Worm (Caenorhabditis elegans) whole organism, L4 larva: ENCODE measurements around the gene gldi-8.
A peak's percentile ranks its signal among the peaks of the same experiment; 100 is the strongest.

Source experiments
- D1046.2 ChIP-seq: fragments of 200-800 bp; sonication (Bioruptor generic); IDR thresholded peaks from 2 replicates; pipeline ENCODE4 v1.3.6; 2022; ENCODE audit warnings: missing genetic modification characterization, missing compliant biosample characterization
- F10B5.3 ChIP-seq: sonication (generic microtip); optimal IDR thresholded peaks from 2 replicates; lab custom pipeline; 2016; ENCODE audit warnings: mild to moderate bottlenecking, missing genetic modification characterization, missing compliant biosample characterization
- F37D6.2 ChIP-seq: sonication (generic microtip); optimal IDR thresholded peaks from 2 replicates; lab custom pipeline; 2016; ENCODE audit warnings: mild to moderate bottlenecking, missing genetic modification characterization, missing compliant biosample characterization
- F49E8.2 ChIP-seq: sonication (generic microtip); optimal IDR thresholded peaks from 2 replicates; lab custom pipeline; 2016; ENCODE audit warnings: missing compliant biosample characterization, mild to moderate bottlenecking, missing genetic modification characterization, borderline replicate concordance
- R02D3.7 ChIP-seq: fragments of 150-350 bp; sonication (generic microtip); optimal IDR thresholded peaks from 3 replicates; lab custom pipeline; 2014; ENCODE audit warnings: missing biosample characterization, missing genetic modification characterization
- T26A8.4 ChIP-seq: fragments of 200-800 bp; sonication (Bioruptor generic); IDR thresholded peaks from 2 replicates; pipeline ENCODE4 v1.3.6; 2022; ENCODE audit warnings: missing genetic modification characterization, missing compliant biosample characterization
- Y48G9A.11 ChIP-seq: fragments of 200-800 bp; sonication (Bioruptor generic); IDR thresholded peaks from 2 replicates; pipeline ENCODE4 v1.3.6; 2022; ENCODE audit warnings: missing genetic modification reagents, missing genetic modification characterization, missing compliant biosample characterization
- ZK337.2 ChIP-seq: fragments of 200-800 bp; sonication (Bioruptor generic); IDR thresholded peaks from 2 replicates; pipeline ENCODE4 v1.3.6; 2022; ENCODE audit warnings: missing genetic modification reagents, missing genetic modification characterization, missing compliant biosample characterization
- aha-1 ChIP-seq: fragments of 150-350 bp; peaks from one replicate; lab custom pipeline; 2014; ENCODE audit warnings: missing biosample characterization, missing genetic modification characterization
- ceh-20 ChIP-seq: fragments of 200-800 bp; sonication (Bioruptor generic); IDR thresholded peaks from 2 replicates; pipeline ENCODE4 v1.3.6; 2022; ENCODE audit warnings: missing genetic modification reagents, missing genetic modification characterization, missing compliant biosample characterization
- ceh-28 ChIP-seq: fragments of 150-350 bp; optimal IDR thresholded peaks from 2 replicates; lab custom pipeline; 2014; ENCODE audit warnings: missing biosample characterization, missing genetic modification reagents, missing genetic modification characterization
- ceh-82 ChIP-seq: sonication (generic microtip); optimal IDR thresholded peaks from 2 replicates; lab custom pipeline; 2017; ENCODE audit warnings: missing biosample characterization, missing genetic modification characterization
- ces-1 ChIP-seq: fragments of 150-350 bp; sonication (generic microtip); optimal IDR thresholded peaks from 4 replicates; lab custom pipeline; 2014; ENCODE audit warnings: missing biosample characterization, missing genetic modification reagents, missing genetic modification characterization
- daf-8 ChIP-seq: fragments of 200-800 bp; sonication (Bioruptor generic); IDR thresholded peaks from 2 replicates; pipeline ENCODE4 v1.3.6; 2022; ENCODE audit warnings: missing genetic modification characterization, missing compliant biosample characterization
- dmd-6 ChIP-seq: fragments of 200-800 bp; sonication (Bioruptor generic); IDR thresholded peaks from 2 replicates; pipeline ENCODE4 v1.3.6; 2022; ENCODE audit warnings: missing genetic modification reagents, missing genetic modification characterization, missing compliant biosample characterization
- dmd-9 ChIP-seq: fragments of 200-800 bp; sonication (Bioruptor generic); IDR thresholded peaks from 2 replicates; pipeline ENCODE4 v1.3.6; 2022; ENCODE audit warnings: missing genetic modification reagents, missing genetic modification characterization, missing compliant biosample characterization
- dpl-1 ChIP-seq: fragments of 150-350 bp; optimal IDR thresholded peaks from 2 replicates; lab custom pipeline; 2014; ENCODE audit warnings: missing biosample characterization, missing genetic modification reagents, missing genetic modification characterization
- egl-43 ChIP-seq: fragments of 200-800 bp; sonication (Bioruptor generic); IDR thresholded peaks from 2 replicates; pipeline ENCODE4 v1.3.6; 2022; ENCODE audit warnings: missing genetic modification reagents, missing genetic modification characterization, missing compliant biosample characterization
- hlh-11 ChIP-seq: fragments of 200-800 bp; sonication (Bioruptor generic); optimal IDR thresholded peaks from 2 replicates; lab custom pipeline; 2018; ENCODE audit warnings: mild to moderate bottlenecking, missing genetic modification characterization, missing compliant biosample characterization
- hmg-1.1 ChIP-seq: fragments of 200-800 bp; sonication (Bioruptor generic); IDR thresholded peaks from 2 replicates; pipeline ENCODE4 v1.3.6; 2022; ENCODE audit warnings: missing genetic modification reagents, missing genetic modification characterization, missing compliant biosample characterization
- lim-7 ChIP-seq: fragments of 200-800 bp; sonication (Bioruptor generic); IDR thresholded peaks from 2 replicates; pipeline ENCODE4 v1.3.6; 2022; ENCODE audit warnings: missing genetic modification characterization, missing compliant biosample characterization
- lin-1 ChIP-seq: fragments of 200-800 bp; sonication (Bioruptor generic); IDR thresholded peaks from 2 replicates; pipeline ENCODE4 v1.3.6; 2022; ENCODE audit warnings: missing genetic modification reagents, missing genetic modification characterization, missing compliant biosample characterization
- lin-15B ChIP-seq: fragments of 150-350 bp; sonication (generic microtip); optimal IDR thresholded peaks from 3 replicates; lab custom pipeline; 2014; ENCODE audit warnings: missing biosample characterization, missing genetic modification characterization
- lin-29 ChIP-seq: fragments of 200-800 bp; sonication (Bioruptor generic); IDR thresholded peaks from 2 replicates; pipeline ENCODE4 v1.3.6; 2022; ENCODE audit warnings: missing genetic modification reagents, missing genetic modification characterization, missing compliant biosample characterization
- lsy-2 ChIP-seq, 2 experiments: fragments of 150-350 bp in 1 of 2; sonication (generic microtip) in 1 of 2; optimal IDR thresholded peaks; 2 replicates each; lab custom pipeline; 2014 to 2017; ENCODE audit warnings: missing biosample characterization in 2 of 2, missing genetic modification characterization in 2 of 2
- madf-5 ChIP-seq, 2 experiments: fragments of 200-800 bp; sonication (Bioruptor generic); IDR thresholded peaks; 2 replicates each; pipeline ENCODE4 v1.3.6; 2022; ENCODE audit warnings: missing compliant biosample characterization in 2 of 2, missing genetic modification characterization in 2 of 2
- madf-9 ChIP-seq: fragments of 200-800 bp; sonication (Bioruptor generic); conservative IDR thresholded peaks from 2 replicates; pipeline ENCODE4 v1.3.6; 2022; ENCODE audit warnings: missing genetic modification reagents, missing genetic modification characterization, missing compliant biosample characterization
- mep-1 ChIP-seq: fragments of 150-350 bp; sonication (generic microtip); optimal IDR thresholded peaks from 3 replicates; lab custom pipeline; 2014; ENCODE audit warnings: missing biosample characterization, missing genetic modification characterization
- mxl-3 ChIP-seq: fragments of 200-800 bp; sonication (Bioruptor generic); optimal IDR thresholded peaks from 2 replicates; lab custom pipeline; 2018; ENCODE audit warnings: mild to moderate bottlenecking, missing genetic modification characterization, missing compliant biosample characterization
- nhr-111 ChIP-seq: fragments of 200-800 bp; sonication (Bioruptor generic); optimal IDR thresholded peaks from 2 replicates; lab custom pipeline; 2018; ENCODE audit warnings: mild to moderate bottlenecking, missing genetic modification characterization, missing compliant biosample characterization
- nhr-237 ChIP-seq: sonication (generic microtip); optimal IDR thresholded peaks from 2 replicates; lab custom pipeline; 2017; ENCODE audit warnings: missing biosample characterization, missing genetic modification characterization
- nhr-25 ChIP-seq: sonication (generic microtip); optimal IDR thresholded peaks from 2 replicates; lab custom pipeline; 2017; ENCODE audit warnings: missing genetic modification characterization, mild to moderate bottlenecking, missing compliant biosample characterization, antibody characterized with exemption, moderate library complexity, borderline replicate concordance; ENCODE audit not compliant: insufficient read depth
- nhr-6 ChIP-seq: fragments of 150-350 bp; optimal IDR thresholded peaks from 2 replicates; lab custom pipeline; 2014; ENCODE audit warnings: missing biosample characterization, missing genetic modification characterization
- sdz-12 ChIP-seq: fragments of 200-800 bp; sonication (Bioruptor generic); optimal IDR thresholded peaks from 2 replicates; lab custom pipeline; 2018; ENCODE audit warnings: mild to moderate bottlenecking, missing genetic modification characterization, missing compliant biosample characterization
- skn-1 ChIP-seq: fragments of 150-350 bp; optimal IDR thresholded peaks from 2 replicates; lab custom pipeline; 2014; ENCODE audit warnings: missing biosample characterization, missing genetic modification characterization
- snpc-1.2 ChIP-seq: fragments of 200-800 bp; sonication (Bioruptor generic); IDR thresholded peaks from 2 replicates; pipeline ENCODE4 v1.3.6; 2022; ENCODE audit warnings: missing genetic modification reagents, missing genetic modification characterization, missing compliant biosample characterization
- spr-1 ChIP-seq: sonication (generic microtip); optimal IDR thresholded peaks from 2 replicates; lab custom pipeline; 2016; ENCODE audit warnings: mild to moderate bottlenecking, missing genetic modification characterization, missing compliant biosample characterization
- spr-3 ChIP-seq: fragments of 200-800 bp; sonication (Bioruptor generic); optimal IDR thresholded peaks from 2 replicates; lab custom pipeline; 2018; ENCODE audit warnings: mild to moderate bottlenecking, missing genetic modification characterization, missing compliant biosample characterization
- tra-1 ChIP-seq: fragments of 200-800 bp; sonication (Bioruptor generic); IDR thresholded peaks from 2 replicates; pipeline ENCODE4 v1.3.6; 2022; ENCODE audit warnings: missing genetic modification reagents, missing genetic modification characterization, missing compliant biosample characterization
- unc-130 ChIP-seq: sonication (generic microtip); optimal IDR thresholded peaks from 2 replicates; lab custom pipeline; 2016; ENCODE audit warnings: missing genetic modification reagents, missing genetic modification characterization, missing compliant biosample characterization
- unc-39 ChIP-seq: sonication (generic microtip); optimal IDR thresholded peaks from 2 replicates; lab custom pipeline; 2017; ENCODE audit warnings: missing biosample characterization, missing genetic modification characterization
- unc-62 ChIP-seq, 3 experiments: fragments of 150-350 bp in 1 of 3; sonication (generic microtip); optimal IDR thresholded peaks in 2 of 3; peaks in 1 of 3; 1 replicate in 1 of 3; 2 replicates in 2 of 3; lab custom pipeline; 2014 to 2017; ENCODE audit warnings: missing biosample characterization in 3 of 3, missing genetic modification characterization in 3 of 3, missing genetic modification reagents in 3 of 3, missing genotype in 1 of 3
- vab-7 ChIP-seq: fragments of 200-800 bp; sonication (Bioruptor generic); IDR thresholded peaks from 2 replicates; pipeline ENCODE4 v1.3.6; 2022; ENCODE audit warnings: missing genetic modification reagents, missing genetic modification characterization, missing compliant biosample characterization
- zip-11 ChIP-seq: fragments of 200-800 bp; sonication (Bioruptor generic); IDR thresholded peaks from 2 replicates; pipeline ENCODE4 v1.3.6; 2022; ENCODE audit warnings: missing genetic modification characterization, missing compliant biosample characterization
- ztf-11 ChIP-seq: fragments of 150-350 bp; optimal IDR thresholded peaks from 2 replicates; lab custom pipeline; 2014; ENCODE audit warnings: missing biosample characterization, missing genetic modification characterization

gldi-8 gene

DNA sequence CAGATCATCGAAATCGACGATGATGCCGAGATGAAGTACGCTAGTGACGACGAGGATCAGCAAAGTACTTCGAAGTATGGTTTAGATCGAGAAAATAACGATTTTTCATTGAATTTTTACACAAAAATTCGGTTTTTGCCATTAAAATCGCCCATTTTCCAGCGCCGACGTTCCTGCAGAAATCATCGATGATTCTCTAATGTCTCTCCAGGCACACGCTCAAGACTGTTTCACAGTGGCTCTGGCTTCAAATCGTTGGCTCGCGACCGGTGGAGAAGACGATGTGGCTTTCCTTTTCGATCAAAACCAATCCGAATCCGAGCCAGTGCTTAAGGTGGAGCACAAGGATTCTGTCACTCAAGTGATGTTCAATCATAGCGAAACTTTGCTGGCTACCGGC lies 9.9 kb upstream of the gldi-8 start:
- TF ChIP-seq snpc-1.2 (no peak), aha-1 (peak; percentile 93), egl-43 (no peak), vab-7 (no peak), tra-1 (no peak), lin-15B (tag; lab: Kevin White, UChicago) (no peak), lim-7 (GFP tag; lab: Robert Waterston, UW) (no peak), nhr-25 (tag; lab: Kevin White, UChicago) (no peak), Y48G9A.11 (GFP tag; lab: Robert Waterston, UW) (no peak), ces-1 (GFP tag; lab: Kevin White, UChicago) (no peak), lsy-2 (tag; optimal IDR thresholded peaks at IDR 0.05; lab: Kevin White, UChicago) (no peak), unc-39 (tag; lab: Kevin White, UChicago) (no peak), unc-62 (GFP tag; optimal IDR thresholded peaks at IDR 0.05 in 1 of 2; lab: Kevin White, UChicago) (peak in 1 of 2 experiments; percentile 1), unc-62 (tag; optimal IDR thresholded peaks at IDR 0.05; lab: Kevin White, UChicago) (no peak), dmd-6 (no peak), T26A8.4 (0 out of 2 replicates have a peak, but pooled peaks have one; percentile 11), lin-1 (GFP tag; lab: Robert Waterston, UW) (no peak), skn-1 (no peak), nhr-237 (no peak), sdz-12 (peak; percentile 9), R02D3.7 (tag; lab: Kevin White, UChicago) (no peak), dpl-1 (GFP tag; lab: Kevin White, UChicago) (no peak), D1046.2 (GFP tag; lab: Robert Waterston, UW) (no peak)
- TF ChIP-seq, all 104 proteins: peak for 4

DNA sequence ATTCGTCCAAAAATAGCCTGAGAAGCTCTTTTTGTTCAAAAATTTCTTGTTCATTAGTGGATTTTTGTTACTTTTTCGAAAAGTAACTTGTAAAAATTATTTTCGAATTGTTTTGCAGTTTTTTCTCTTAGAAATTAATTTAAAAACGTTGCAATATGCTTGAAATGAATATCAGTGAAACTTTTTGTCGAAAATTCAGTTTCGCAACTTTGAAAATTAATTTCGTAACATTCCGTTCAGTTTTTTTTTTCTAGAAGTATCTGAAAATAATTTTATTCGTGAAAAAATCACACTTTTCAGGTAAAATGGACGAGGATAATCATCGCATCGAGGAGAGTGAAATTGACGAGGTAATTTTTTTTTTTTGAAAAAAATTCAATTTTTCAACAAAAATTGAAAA lies 9.5 kb upstream of the gldi-8 start, which contains the start of gene Y111B2A.12:
TSS of gene Y111B2A.12 (plus strand) at position 301 of the 400 bp plus-strand sequence.
- TF ChIP-seq madf-5 (GFP tag; IDR thresholded peaks at IDR 0.05; lab: Robert Waterston, UW) (0 out of 4 replicates have a peak, but pooled peaks of 1 of the 2 experiments have one; percentile 1), spr-1 (tag; lab: Kevin White, UChicago) (no peak)
- TF ChIP-seq, all 104 proteins: peak for 1

DNA sequence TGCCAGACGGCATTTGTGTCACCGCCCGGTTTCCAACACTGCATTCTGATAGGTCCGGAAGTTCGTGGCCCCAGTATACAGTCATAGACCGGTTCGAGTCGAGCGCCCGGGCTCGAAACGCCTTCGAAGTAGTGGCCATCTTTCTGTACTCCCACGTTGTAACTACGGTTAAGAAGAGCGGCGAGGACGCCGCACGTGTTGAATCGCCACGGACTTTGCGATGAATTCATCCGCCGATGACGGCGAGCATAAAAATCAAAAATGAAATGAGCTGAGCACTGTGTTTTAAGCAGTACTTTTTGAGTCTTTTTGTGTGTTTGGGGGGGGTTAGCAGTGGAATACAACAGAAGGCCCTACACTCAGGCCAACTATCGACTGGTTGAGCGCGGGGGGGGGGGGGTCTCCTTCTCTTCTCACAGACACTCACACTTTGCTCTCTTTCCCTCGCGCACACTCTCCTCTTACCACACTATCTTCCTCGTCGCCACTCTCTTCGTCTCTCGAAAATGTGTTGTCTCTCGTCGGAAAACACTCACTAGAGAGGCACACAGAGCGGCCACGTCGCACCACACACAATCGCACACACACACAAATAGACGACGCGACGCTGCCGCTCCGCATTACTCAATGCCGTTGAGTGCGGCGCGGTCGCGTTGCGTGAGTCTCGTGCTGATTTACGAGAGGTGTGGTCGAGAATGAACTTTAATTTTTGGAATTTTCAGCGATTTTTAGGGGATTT lies 8.9 kb upstream of the gldi-8 start, which contains the start of gene epc-1:
TSS of gene epc-1 (minus strand) at position 367 of the 739 bp plus-strand sequence.
- TF ChIP-seq ceh-82 (peak; percentile 18), madf-5 (GFP tag; IDR thresholded peaks at IDR 0.05; lab: Robert Waterston, UW) (0 out of 4 replicates have a peak, but pooled peaks have one; percentile 37 to 58), daf-8 (GFP tag; lab: Robert Waterston, UW) (no peak), ZK337.2 (GFP tag; lab: Robert Waterston, UW) (no peak), nhr-6 (tag; lab: Kevin White, UChicago) (peak; percentile 75), mep-1 (tag; lab: Kevin White, UChicago) (peak; percentile 94), dmd-9 (GFP tag; lab: Robert Waterston, UW) (no peak), nhr-111 (GFP tag; lab: Kevin White, UChicago) (no peak), zip-11 (no peak), mxl-3 (peak; percentile 88), ztf-11 (tag; lab: Kevin White, UChicago) (no peak), F10B5.3 (peak; percentile 26), unc-130 (peak; percentile 76), nhr-237 (no peak), ceh-20 (GFP tag; lab: Robert Waterston, UW) (peak; percentile 74), madf-9 (GFP tag; lab: Robert Waterston, UW) (peak; percentile 66; the same call in 1 of the 2 replicates), spr-3 (peak; percentile 27), hmg-1.1 (GFP tag; lab: Robert Waterston, UW) (peak; percentile 90), dmd-6 (peak; percentile 92), sdz-12 (peak; percentile 69), nhr-25 (tag; lab: Kevin White, UChicago) (peak; percentile 77), T26A8.4 (peak; percentile 83), lin-29 (GFP tag; lab: Robert Waterston, UW) (0 out of 2 replicates have a peak, but pooled peaks have one; percentile 30), egl-43 (peak; percentile 75), F49E8.2 (tag; lab: Kevin White, UChicago) (peak; percentile 59), F37D6.2 (tag; lab: Kevin White, UChicago) (peak; percentile 68), D1046.2 (GFP tag; lab: Robert Waterston, UW) (no peak), hlh-11 (tag; lab: Kevin White, UChicago) (peak; percentile 98), Y48G9A.11 (GFP tag; lab: Robert Waterston, UW) (peak; percentile 67), ceh-28 (peak; percentile 36)
